Fruit fly (Drosophila melanogaster) whole organism, embryonic: ENCODE results near the gene mat.

Experiments used
- Ada2b ChIP-seq: fragments of 200-800 bp; sonication (Bioruptor generic); IDR thresholded peaks from 2 replicates; pipeline ENCODE4 v1.3.6; 2022; ENCODE audit warnings: missing biosample characterization, missing genetic modification characterization
- Awh ChIP-seq: fragments of 200-800 bp; sonication (Bioruptor generic); IDR thresholded peaks from 2 replicates; pipeline ENCODE4, ENCODE4 v1.3.6; 2022; ENCODE audit warnings: missing biosample characterization, missing genetic modification characterization
- CG10209 ChIP-seq: fragments of 200-800 bp; sonication (Bioruptor generic); optimal IDR thresholded peaks from 3 replicates; lab custom pipeline; 2017; ENCODE audit warnings: missing biosample characterization, mild to moderate bottlenecking, missing genetic modification characterization, missing genetic modification reagents
- CG10366 ChIP-seq: fragments of 200-800 bp; sonication (Bioruptor generic); IDR thresholded peaks from 2 replicates; pipeline ENCODE4 v1.3.6; 2022; ENCODE audit warnings: missing biosample characterization, missing genetic modification characterization
- CG11504 ChIP-seq: fragments of 200-800 bp; sonication (Bioruptor generic); optimal IDR thresholded peaks from 3 replicates; lab custom pipeline; 2019; ENCODE audit warnings: missing biosample characterization, mild to moderate bottlenecking, missing genetic modification characterization, moderate library complexity
- CG13123 ChIP-seq: fragments of 200-800 bp; sonication (Bioruptor generic); optimal IDR thresholded peaks from 2 replicates; lab custom pipeline; 2016; ENCODE audit warnings: missing biosample characterization, missing genetic modification characterization
- CG13775 ChIP-seq: fragments of 200-800 bp; sonication (Bioruptor generic); optimal IDR thresholded peaks from 3 replicates; lab custom pipeline; 2017; ENCODE audit warnings: missing biosample characterization, mild to moderate bottlenecking, missing genetic modification characterization
- CG15269 ChIP-seq: fragments of 200-800 bp; sonication (Bioruptor generic); optimal IDR thresholded peaks from 2 replicates; lab custom pipeline; 2018; ENCODE audit warnings: missing biosample characterization, mild to moderate bottlenecking, missing genetic modification characterization, moderate library complexity
- CG15601 ChIP-seq: fragments of 200-800 bp; sonication (Bioruptor generic); optimal IDR thresholded peaks from 3 replicates; lab custom pipeline; 2019; ENCODE audit warnings: missing biosample characterization, mild to moderate bottlenecking, missing genetic modification characterization, moderate library complexity
- CG16815 ChIP-seq: fragments of 200-800 bp; sonication (Bioruptor generic); optimal IDR thresholded peaks from 3 replicates; lab custom pipeline; 2017; ENCODE audit warnings: missing biosample characterization, mild to moderate bottlenecking, missing genetic modification characterization
- CG17359 ChIP-seq: fragments of 200-800 bp; sonication (Bioruptor generic); optimal IDR thresholded peaks from 3 replicates; lab custom pipeline; 2018; ENCODE audit warnings: missing biosample characterization, mild to moderate bottlenecking, missing genetic modification characterization, moderate library complexity
- CG4360 ChIP-seq: fragments of 200-800 bp; sonication (Bioruptor generic); IDR thresholded peaks from 2 replicates; pipeline ENCODE4 v1.3.6; 2022; ENCODE audit warnings: missing biosample characterization, missing genetic modification characterization
- CG8924 ChIP-seq: fragments of 200-800 bp; optimal IDR thresholded peaks from 3 replicates; lab custom pipeline; 2019; ENCODE audit warnings: missing biosample characterization, mild to moderate bottlenecking, missing genetic modification characterization, moderate library complexity
- Camta ChIP-seq: fragments of 200-800 bp; sonication (Bioruptor generic); optimal IDR thresholded peaks from 2 replicates; lab custom pipeline; 2016; ENCODE audit warnings: missing biosample characterization, missing genetic modification characterization
- Chrac-16 ChIP-seq: fragments of 200-800 bp; sonication (Bioruptor generic); optimal IDR thresholded peaks from 3 replicates; lab custom pipeline; 2016; ENCODE audit warnings: missing biosample characterization, missing genetic modification characterization
- CkIIα-i1 ChIP-seq: fragments of 200-800 bp; sonication (Bioruptor generic); IDR thresholded peaks from 2 replicates; pipeline ENCODE4 v1.3.6; 2022; ENCODE audit warnings: missing biosample characterization, missing genetic modification characterization
- D ChIP-seq, 2 experiments: fragments of 200-800 bp in 1 of 2; fragments of >200 bp in 1 of 2; sonication (Bioruptor generic) in 1 of 2; optimal IDR thresholded peaks; 2 replicates in 1 of 2; 3 replicates in 1 of 2; lab custom pipeline; 2017; ENCODE audit warnings: mild to moderate bottlenecking in 1 of 2, missing biosample characterization in 1 of 2, missing genetic modification characterization in 1 of 2, missing genetic modification reagents in 1 of 2
- Gsc ChIP-seq: fragments of 200-800 bp; sonication (Bioruptor generic); IDR thresholded peaks from 2 replicates; pipeline ENCODE4 v1.3.6; 2022; ENCODE audit warnings: missing biosample characterization, missing genetic modification characterization
- HLH3B ChIP-seq: fragments of 200-800 bp; sonication (Bioruptor generic); IDR thresholded peaks from 2 replicates; pipeline ENCODE4 v1.3.6; 2022; ENCODE audit warnings: missing biosample characterization, missing genetic modification characterization
- HLH4C ChIP-seq: fragments of 200-800 bp; sonication (Bioruptor generic); IDR thresholded peaks from 3 replicates; pipeline ENCODE4 v1.3.6; 2022; ENCODE audit warnings: missing biosample characterization, missing genetic modification characterization; ENCODE audit not compliant: partially characterized antibody
- Hr51 ChIP-seq, 2 experiments: fragments of 200-800 bp; sonication (Bioruptor generic); optimal IDR thresholded peaks; 2 replicates in 1 of 2; 3 replicates in 1 of 2; lab custom pipeline; 2016 to 2018; ENCODE audit warnings: missing biosample characterization in 2 of 2, missing genetic modification characterization in 2 of 2, mild to moderate bottlenecking in 1 of 2, moderate library complexity in 1 of 2
- Hsf ChIP-seq: fragments of 200-800 bp; sonication (Bioruptor generic); optimal IDR thresholded peaks from 3 replicates; lab custom pipeline; 2016; ENCODE audit warnings: missing biosample characterization, missing genetic modification characterization
- MBD-R2 ChIP-seq: fragments of 200-800 bp; sonication (Bioruptor generic); IDR thresholded peaks from 2 replicates; pipeline ENCODE4 v1.3.6; 2022; ENCODE audit warnings: missing biosample characterization, missing genetic modification characterization
- Side ChIP-seq: fragments of 200-800 bp; sonication (Bioruptor generic); optimal IDR thresholded peaks from 2 replicates; lab custom pipeline; 2016; ENCODE audit warnings: missing biosample characterization, missing genetic modification characterization
- Ssrp ChIP-seq: fragments of 200-800 bp; sonication (Bioruptor generic); optimal IDR thresholded peaks from 2 replicates; lab custom pipeline; 2018; ENCODE audit warnings: missing biosample characterization, mild to moderate bottlenecking, missing genetic modification characterization, moderate library complexity
- Taf1 ChIP-seq: fragments of 200-800 bp; sonication (Bioruptor generic); IDR thresholded peaks from 2 replicates; pipeline ENCODE4 v1.3.6; 2022; ENCODE audit warnings: missing biosample characterization, missing genetic modification characterization
- Xbp1 ChIP-seq: fragments of 200-800 bp; sonication (Bioruptor generic); optimal IDR thresholded peaks from 3 replicates; lab custom pipeline; 2016; ENCODE audit warnings: missing biosample characterization, mild to moderate bottlenecking, missing genetic modification characterization
- Xrp1 ChIP-seq: fragments of 200-800 bp; sonication (Bioruptor generic); IDR thresholded peaks from 2 replicates; pipeline ENCODE4 v1.3.6; 2022; ENCODE audit warnings: missing biosample characterization, missing genetic modification characterization
- ara ChIP-seq: fragments of 200-800 bp; sonication (Bioruptor generic); IDR thresholded peaks from 2 replicates; pipeline ENCODE4 v1.3.6; 2022; ENCODE audit warnings: missing biosample characterization, missing genetic modification characterization
- az2 ChIP-seq: fragments of 200-800 bp; sonication (Bioruptor generic); optimal IDR thresholded peaks from 3 replicates; lab custom pipeline; 2016; ENCODE audit warnings: missing biosample characterization, missing genetic modification characterization
- btn ChIP-seq: fragments of 200-800 bp; sonication (Bioruptor generic); optimal IDR thresholded peaks from 2 replicates; lab custom pipeline; 2016; ENCODE audit warnings: missing biosample characterization, missing genetic modification characterization
- cg ChIP-seq: fragments of 200-800 bp; sonication (Bioruptor generic); optimal IDR thresholded peaks from 3 replicates; lab custom pipeline; 2019; ENCODE audit warnings: missing biosample characterization, mild to moderate bottlenecking, missing genetic modification characterization, moderate library complexity
- chn ChIP-seq: fragments of 200-800 bp; sonication (Bioruptor generic); optimal IDR thresholded peaks from 2 replicates; lab custom pipeline; 2016; ENCODE audit warnings: missing biosample characterization, missing genetic modification characterization
- ci ChIP-seq: fragments of 200-800 bp; sonication (Bioruptor generic); IDR thresholded peaks from 3 replicates; pipeline ENCODE4 v1.3.6; 2022; ENCODE audit warnings: missing biosample characterization, missing genetic modification characterization
- corto ChIP-seq: fragments of 200-800 bp; sonication (Bioruptor generic); optimal IDR thresholded peaks from 2 replicates; lab custom pipeline; 2016; ENCODE audit warnings: missing biosample characterization, mild to moderate bottlenecking, missing genetic modification characterization, moderate library complexity
- dpn ChIP-seq, 2 experiments: fragments of 200-800 bp; sonication (Bioruptor generic); optimal IDR thresholded peaks; 3 replicates each; lab custom pipeline; 2016; ENCODE audit warnings: missing biosample characterization in 2 of 2, missing genetic modification characterization in 2 of 2
- ind ChIP-seq: fragments of 200-800 bp; sonication (Bioruptor generic); optimal IDR thresholded peaks from 3 replicates; lab custom pipeline; 2016; ENCODE audit warnings: missing biosample characterization, missing genetic modification characterization
- lbe ChIP-seq: fragments of 200-800 bp; sonication (Bioruptor generic); optimal IDR thresholded peaks from 2 replicates; lab custom pipeline; 2016; ENCODE audit warnings: missing biosample characterization, mild to moderate bottlenecking, missing genetic modification characterization
- lilli ChIP-seq: fragments of 200-800 bp; sonication (Bioruptor generic); optimal IDR thresholded peaks from 3 replicates; lab custom pipeline; 2016; ENCODE audit warnings: missing biosample characterization, missing genetic modification characterization
- lola ChIP-seq, 3 experiments: fragments of >200 bp in 2 of 3; fragments of 200-800 bp in 1 of 3; sonication (Bioruptor generic) in 1 of 3; optimal IDR thresholded peaks; 2 replicates each; lab custom pipeline; 2017 to 2019; ENCODE audit warnings: missing biosample characterization in 3 of 3, missing genetic modification characterization in 3 of 3, mild to moderate bottlenecking in 1 of 3, moderate library complexity in 1 of 3
- maf-S ChIP-seq: fragments of 200-800 bp; sonication (Bioruptor generic); optimal IDR thresholded peaks from 2 replicates; lab custom pipeline; 2016; ENCODE audit warnings: missing biosample characterization, missing genetic modification characterization
- pb ChIP-seq: fragments of 200-800 bp; sonication (Bioruptor generic); optimal IDR thresholded peaks from 3 replicates; lab custom pipeline; 2016; ENCODE audit warnings: missing biosample characterization, missing genetic modification characterization
- pho ChIP-seq: fragments of 200-800 bp; sonication (Bioruptor generic); optimal IDR thresholded peaks from 2 replicates; lab custom pipeline; 2016; ENCODE audit warnings: missing biosample characterization, missing genetic modification characterization
- row ChIP-seq: fragments of 200-800 bp; sonication (Bioruptor generic); IDR thresholded peaks from 3 replicates; pipeline ENCODE4 v1.3.6; 2022; ENCODE audit warnings: missing biosample characterization, missing genetic modification characterization
- run ChIP-seq: fragments of 200-800 bp; sonication (Bioruptor generic); optimal IDR thresholded peaks from 3 replicates; lab custom pipeline; 2018; ENCODE audit warnings: missing biosample characterization, mild to moderate bottlenecking, missing genetic modification characterization
- sens ChIP-seq: fragments of 200-800 bp; sonication (Bioruptor generic); peaks from one replicate; lab custom pipeline; 2016; ENCODE audit warnings: missing biosample characterization, missing genetic modification characterization
- tll ChIP-seq, 2 experiments: fragments of 200-800 bp in 1 of 2; fragments of >200 bp in 1 of 2; sonication (Bioruptor generic) in 1 of 2; optimal IDR thresholded peaks; 2 replicates each; lab custom pipeline; 2017 to 2019; ENCODE audit warnings: missing biosample characterization in 2 of 2, missing genetic modification characterization in 2 of 2, mild to moderate bottlenecking in 1 of 2, moderate library complexity in 1 of 2
- tna ChIP-seq: fragments of 200-800 bp; sonication (Bioruptor generic); IDR thresholded peaks from 2 replicates; pipeline ENCODE4 v1.3.6; 2022; ENCODE audit warnings: missing biosample characterization, missing genetic modification characterization; ENCODE audit not compliant: partially characterized antibody
- vvl ChIP-seq: fragments of 200-800 bp; sonication (Bioruptor generic); IDR thresholded peaks from 2 replicates; pipeline ENCODE4 v1.3.6; 2022; ENCODE audit warnings: missing biosample characterization, missing genetic modification characterization

Gene mat

dm6 chr3L:907673-908323 is 5.1 kb downstream of the mat start (continued):
- no peak for TF ChIP-seq MBD-R2 (GFP tag; lab: Robert Waterston, UW)
- TF ChIP-seq CG8924, result peak; percentile 28
- TF ChIP-seq CG4360 (GFP tag; lab: Robert Waterston, UW), result peak; percentile 46
- TF ChIP-seq ara (GFP tag; lab: Robert Waterston, UW), result peak; percentile 33; the same call in 1 of the 2 replicates
- no peak for TF ChIP-seq Side (GFP tag; lab: Kevin White, UChicago)
- TF ChIP-seq CG15601 (tag; lab: Kevin White, UChicago), result peak; percentile 76
- TF ChIP-seq Taf1 (GFP tag; lab: Robert Waterston, UW), result no peak
- peak; percentile 50 for TF ChIP-seq corto (GFP tag; lab: Kevin White, UChicago)
- no peak for TF ChIP-seq pho (GFP tag; lab: Kevin White, UChicago)
- TF ChIP-seq tll (GFP tag; optimal IDR thresholded peaks at IDR 0.05; lab: Kevin White, UChicago), result no peak
- TF ChIP-seq Hsf (GFP tag; lab: Kevin White, UChicago), result peak; percentile 28
- TF ChIP-seq maf-S (GFP tag; lab: Kevin White, UChicago), result no peak
- peak; percentile 74 for TF ChIP-seq Xrp1
- TF ChIP-seq lilli, result peak; percentile 6
- TF ChIP-seq vvl (GFP tag; lab: Robert Waterston, UW), result peak; percentile 37; the same call in 1 of the 2 replicates
- no peak for TF ChIP-seq CkIIα-i1 (GFP tag; lab: Robert Waterston, UW)
- peak; percentile 24 for TF ChIP-seq CG16815
- TF ChIP-seq CG10209 (GFP tag; lab: Kevin White, UChicago), result peak; percentile 20
- TF ChIP-seq tna (GFP tag; lab: Robert Waterston, UW), result no peak
- TF ChIP-seq CG13123 (GFP tag; lab: Kevin White, UChicago), result no peak
- no peak for TF ChIP-seq Ada2b (GFP tag; lab: Robert Waterston, UW)
- TF ChIP-seq CG13775 (GFP tag; lab: Kevin White, UChicago), result peak; percentile 14
- TF ChIP-seq sens, result peak; percentile 92
- no peak for TF ChIP-seq Gsc
- no peak for TF ChIP-seq HLH4C (GFP tag; lab: Robert Waterston, UW)
- peak; percentile 10 for TF ChIP-seq ind (GFP tag; lab: Kevin White, UChicago)
- TF ChIP-seq btn (GFP tag; lab: Kevin White, UChicago), result no peak
- TF ChIP-seq CG17359 (tag; lab: Kevin White, UChicago), result peak; percentile 40
- TF ChIP-seq ci (GFP tag; lab: Robert Waterston, UW), result peak; percentile 72
- TF ChIP-seq run (tag; lab: Kevin White, UChicago), result no peak
- TF ChIP-seq Ssrp (tag; lab: Kevin White, UChicago), result peak; percentile 33
- no peak for TF ChIP-seq D (optimal IDR thresholded peaks at IDR 0.05; lab: Kevin White, UChicago)
- TF ChIP-seq D (GFP tag; optimal IDR thresholded peaks at IDR 0.05; lab: Kevin White, UChicago), result peak; percentile 68
- TF ChIP-seq row, result peak; percentile 73
- 0 out of 2 replicates have a peak, but pooled peaks have one; percentile 46 for TF ChIP-seq Awh (GFP tag; lab: Robert Waterston, UW)
- TF ChIP-seq Hr51 (GFP tag; optimal IDR thresholded peaks at IDR 0.05; lab: Kevin White, UChicago), result peak in 1 of 2 experiments; percentile 27
- TF ChIP-seq cg (GFP tag; lab: Kevin White, UChicago), result no peak
- peak; percentile 52 for TF ChIP-seq CG11504 (tag; lab: Kevin White, UChicago)
- peak in 1 of 3 experiments; percentile 58 for TF ChIP-seq lola (GFP tag; optimal IDR thresholded peaks at IDR 0.05; lab: Kevin White, UChicago)
- peak; percentile 50 for TF ChIP-seq az2 (GFP tag; lab: Kevin White, UChicago)
- TF ChIP-seq lbe (GFP tag; lab: Kevin White, UChicago), result peak; percentile 9
- peak in 1 of 2 experiments; percentile 33 for TF ChIP-seq dpn (GFP tag; optimal IDR thresholded peaks at IDR 0.05; lab: Kevin White, UChicago)
- TF ChIP-seq Chrac-16 (GFP tag; lab: Kevin White, UChicago), result peak; percentile 25
- TF ChIP-seq pb (GFP tag; lab: Kevin White, UChicago), result no peak
- no peak for TF ChIP-seq CG10366
- peak; percentile 25 for TF ChIP-seq Xbp1 (GFP tag; lab: Kevin White, UChicago)
- TF ChIP-seq CG15269, result no peak
- TF ChIP-seq Camta (GFP tag; lab: Kevin White, UChicago), result no peak
- no peak for TF ChIP-seq chn (GFP tag; lab: Kevin White, UChicago)
- TF ChIP-seq HLH3B, result 0 out of 2 replicates have a peak, but pooled peaks have one; percentile 42
